Fruit fly (Drosophila melanogaster) whole organism, adult: ENCODE measurements around the gene CG34124.

Experiments used
- CG11617 ChIP-seq: fragments of 200-800 bp; sonication (Bioruptor generic); optimal IDR thresholded peaks from 2 replicates; lab custom pipeline; 2017; ENCODE audit warnings: mild to moderate bottlenecking, missing biosample characterization, missing genetic modification reagents, missing genetic modification characterization
- CG12768 ChIP-seq: fragments of 200-800 bp; sonication (Bioruptor generic); optimal IDR thresholded peaks from 2 replicates; lab custom pipeline; 2017; ENCODE audit warnings: missing biosample characterization, missing genetic modification characterization, mild to moderate bottlenecking, moderate library complexity, missing genetic modification reagents
- CG1620 ChIP-seq: fragments of 200-800 bp; sonication (Bioruptor generic); optimal IDR thresholded peaks from 2 replicates; lab custom pipeline; 2016; ENCODE audit warnings: missing biosample characterization, missing genetic modification characterization
- CG33017 ChIP-seq: fragments of 200-800 bp; sonication (Bioruptor generic); optimal IDR thresholded peaks from 2 replicates; lab custom pipeline; 2018; ENCODE audit warnings: missing biosample characterization, mild to moderate bottlenecking, missing genetic modification characterization, moderate library complexity
- CG5204 ChIP-seq: fragments of 200-800 bp; sonication (Bioruptor generic); optimal IDR thresholded peaks from 2 replicates; lab custom pipeline; 2016; ENCODE audit warnings: missing biosample characterization, missing genetic modification characterization
- Clk ChIP-seq: fragments of 200-800 bp; sonication (Bioruptor generic); optimal IDR thresholded peaks from 2 replicates; lab custom pipeline; 2017; ENCODE audit warnings: missing biosample characterization, missing genetic modification characterization
- Crg-1 ChIP-seq: fragments of 200-800 bp; sonication (Bioruptor generic); optimal IDR thresholded peaks from 2 replicates; lab custom pipeline; 2016; ENCODE audit warnings: missing biosample characterization, missing genetic modification characterization
- Mnt ChIP-seq: fragments of 200-800 bp; sonication (Bioruptor generic); optimal IDR thresholded peaks from 2 replicates; lab custom pipeline; 2016; ENCODE audit warnings: missing biosample characterization, mild to moderate bottlenecking, missing genetic modification characterization
- bab1 ChIP-seq: fragments of 200-800 bp; sonication (Bioruptor generic); optimal IDR thresholded peaks from 3 replicates; lab custom pipeline; 2019; ENCODE audit warnings: missing biosample characterization, mild to moderate bottlenecking, missing genetic modification characterization, moderate library complexity
- cic ChIP-seq: fragments of 200-800 bp; sonication (Bioruptor generic); optimal IDR thresholded peaks from 2 replicates; lab custom pipeline; 2017; ENCODE audit warnings: missing biosample characterization, mild to moderate bottlenecking, missing genetic modification characterization, moderate library complexity
- cnc ChIP-seq, 2 experiments: fragments of >200 bp; optimal IDR thresholded peaks; 2 replicates each; lab custom pipeline; 2017
- kay ChIP-seq: fragments of 200-800 bp; sonication (Bioruptor generic); peaks from one replicate; lab custom pipeline; 2016; ENCODE audit warnings: missing biosample characterization, missing genetic modification characterization, borderline replicate concordance
- tj ChIP-seq: fragments of 200-800 bp; sonication (Bioruptor generic); optimal IDR thresholded peaks from 3 replicates; lab custom pipeline; 2017; ENCODE audit warnings: missing biosample characterization, mild to moderate bottlenecking, missing genetic modification characterization, moderate library complexity
- toe ChIP-seq: fragments of 200-800 bp; sonication (Bioruptor generic); optimal IDR thresholded peaks from 2 replicates; lab custom pipeline; 2016; ENCODE audit warnings: missing biosample characterization, missing genetic modification characterization

DNA sequence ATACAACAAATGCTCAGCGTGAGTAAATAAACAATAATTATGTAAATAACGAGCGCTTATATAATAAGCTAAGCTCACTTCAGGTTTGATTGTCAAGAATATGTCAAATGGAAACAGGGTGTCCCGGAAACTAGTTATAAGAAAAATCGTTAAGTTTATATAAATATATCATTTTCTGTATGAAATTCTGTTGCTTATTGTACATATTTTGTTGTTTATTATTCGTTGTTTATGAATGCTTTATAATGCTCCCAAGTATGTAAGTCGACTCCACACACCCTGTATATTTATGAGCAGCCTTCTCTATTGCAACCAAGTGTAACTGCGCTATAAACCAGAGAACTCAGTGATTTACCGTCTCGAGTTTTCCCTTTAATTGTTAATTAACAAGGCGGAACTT, 27.7 kb upstream of the CG34124 start:
- TF ChIP-seq Clk (GFP tag; lab: Kevin White, UChicago) = no peak
- TF ChIP-seq cic (GFP tag; lab: Kevin White, UChicago) = no peak
- peak; percentile 90 for TF ChIP-seq CG33017 (tag; lab: Kevin White, UChicago)
- TF ChIP-seq CG11617 (GFP tag; lab: Kevin White, UChicago) = peak; percentile 20
- TF ChIP-seq CG12768 (GFP tag; lab: Kevin White, UChicago) = peak; percentile 51
- peak; percentile 30 for TF ChIP-seq tj
- TF ChIP-seq kay = peak; percentile 36
- TF ChIP-seq bab1 (GFP tag; lab: Kevin White, UChicago) = peak; percentile 35
- no peak for TF ChIP-seq CG1620 (GFP tag; lab: Kevin White, UChicago)
- peak; percentile 61 for TF ChIP-seq CG5204 (GFP tag; lab: Kevin White, UChicago)
- TF ChIP-seq Mnt = no peak
- TF ChIP-seq Crg-1 = no peak
- no peak for TF ChIP-seq cnc (optimal IDR thresholded peaks at IDR 0.05; lab: Kevin White, UChicago)
- TF ChIP-seq toe (GFP tag; lab: Kevin White, UChicago) = peak; percentile 9
